Worm (Caenorhabditis elegans): ENCODE measurements around the gene T02C12.5.

ce11 chrIII:4060019-4060418 lies 32.1 kb upstream of the T02C12.5 start, which contains the start of gene his-70:
- no peak for TF ChIP-seq lsy-2 (tag; optimal IDR thresholded peaks at IDR 0.05)
- no peak for TF ChIP-seq unc-62 (GFP tag; optimal IDR thresholded peaks at IDR 0.05)
- TF ChIP-seq ces-1 (GFP tag; optimal IDR thresholded peaks at IDR 0.05), result no peak
- no peak for TF ChIP-seq mep-1 (tag; optimal IDR thresholded peaks at IDR 0.05)
- no peak for TF ChIP-seq nhr-76 (tag; optimal IDR thresholded peaks at IDR 0.05)
- TF ChIP-seq elt-3 (tag; optimal IDR thresholded peaks at IDR 0.05), result no peak
- TF ChIP-seq ceh-43 (GFP tag; optimal IDR thresholded peaks at IDR 0.05), result no peak
